Worm (Caenorhabditis elegans) whole organism, early embryonic: Measurements from ENCODE around the gene srb-13.

Source experiments
- B0310.2 ChIP-seq: sonication (generic microtip); optimal IDR thresholded peaks from 2 replicates; lab custom pipeline; 2016; ENCODE audit warnings: mild to moderate bottlenecking, missing genetic modification characterization, missing compliant biosample characterization
- F13C5.2 ChIP-seq: sonication (generic microtip); optimal IDR thresholded peaks from 2 replicates; lab custom pipeline; 2017; ENCODE audit warnings: mild to moderate bottlenecking, missing genetic modification characterization, inconsistent platforms, missing compliant biosample characterization
- aly-1 ChIP-seq: sonication (generic microtip); optimal IDR thresholded peaks from 2 replicates; lab custom pipeline; 2016; ENCODE audit warnings: missing genetic modification characterization, missing compliant biosample characterization
- ama-1 ChIP-seq: fragments of 150-350 bp; optimal IDR thresholded peaks from 2 replicates; lab custom pipeline; 2014
- ceh-13 ChIP-seq: fragments of 200-800 bp; sonication (Bioruptor generic); optimal IDR thresholded peaks from 2 replicates; lab custom pipeline; 2018; ENCODE audit warnings: mild to moderate bottlenecking, missing genetic modification characterization, missing compliant biosample characterization
- ceh-36 ChIP-seq: sonication (generic microtip); optimal IDR thresholded peaks from 2 replicates; lab custom pipeline; 2016; ENCODE audit warnings: missing genetic modification characterization, inconsistent platforms, missing compliant biosample characterization
- ets-7 ChIP-seq: sonication (generic microtip); optimal IDR thresholded peaks from 2 replicates; lab custom pipeline; 2016; ENCODE audit warnings: missing genotype, missing genetic modification characterization, missing compliant biosample characterization
- flt-1 ChIP-seq: fragments of 200-800 bp; sonication (Bioruptor generic); IDR thresholded peaks from 2 replicates; pipeline ENCODE4 v1.3.6; 2022; ENCODE audit warnings: missing genetic modification characterization, missing compliant biosample characterization
- hmbx-1 ChIP-seq: sonication (generic microtip); optimal IDR thresholded peaks from 2 replicates; lab custom pipeline; 2016; ENCODE audit warnings: mild to moderate bottlenecking, missing genetic modification characterization, missing compliant biosample characterization
- hmg-4 ChIP-seq: fragments of 200-800 bp; sonication (Bioruptor generic); optimal IDR thresholded peaks from 2 replicates; lab custom pipeline; 2018; ENCODE audit warnings: mild to moderate bottlenecking, missing genetic modification characterization, missing compliant biosample characterization
- hnd-1 ChIP-seq: sonication (generic microtip); optimal IDR thresholded peaks from 2 replicates; lab custom pipeline; 2016; ENCODE audit warnings: missing genetic modification characterization, missing compliant biosample characterization
- pes-1 ChIP-seq: fragments of 200-800 bp; sonication (Bioruptor generic); IDR thresholded peaks from 2 replicates; pipeline ENCODE4 v1.3.6; 2022; ENCODE audit warnings: missing genetic modification reagents, missing genetic modification characterization, missing compliant biosample characterization
- scrt-1 ChIP-seq: fragments of 200-800 bp; sonication (Bioruptor generic); IDR thresholded peaks from 2 replicates; pipeline ENCODE4 v1.3.6; 2022; ENCODE audit warnings: missing genetic modification characterization, missing compliant biosample characterization
- sea-1 ChIP-seq: fragments of 200-800 bp; sonication (Bioruptor generic); conservative IDR thresholded peaks from 2 replicates; pipeline ENCODE4 v1.3.6; 2022; ENCODE audit warnings: missing genetic modification characterization, missing compliant biosample characterization
- tbx-11 ChIP-seq: fragments of 200-800 bp; sonication (Bioruptor generic); IDR thresholded peaks from 2 replicates; pipeline ENCODE4 v1.3.6; 2022; ENCODE audit warnings: missing genetic modification characterization, missing compliant biosample characterization
- tbx-37 ChIP-seq: fragments of 200-800 bp; sonication (Bioruptor generic); conservative IDR thresholded peaks from 2 replicates; pipeline ENCODE4 v1.3.6; 2022; ENCODE audit warnings: missing genetic modification reagents, missing genetic modification characterization, missing compliant biosample characterization
- tra-4 ChIP-seq: sonication (generic microtip); optimal IDR thresholded peaks from 2 replicates; lab custom pipeline; 2017; ENCODE audit warnings: missing genetic modification characterization, missing compliant biosample characterization

The srb-13 gene

DNA sequence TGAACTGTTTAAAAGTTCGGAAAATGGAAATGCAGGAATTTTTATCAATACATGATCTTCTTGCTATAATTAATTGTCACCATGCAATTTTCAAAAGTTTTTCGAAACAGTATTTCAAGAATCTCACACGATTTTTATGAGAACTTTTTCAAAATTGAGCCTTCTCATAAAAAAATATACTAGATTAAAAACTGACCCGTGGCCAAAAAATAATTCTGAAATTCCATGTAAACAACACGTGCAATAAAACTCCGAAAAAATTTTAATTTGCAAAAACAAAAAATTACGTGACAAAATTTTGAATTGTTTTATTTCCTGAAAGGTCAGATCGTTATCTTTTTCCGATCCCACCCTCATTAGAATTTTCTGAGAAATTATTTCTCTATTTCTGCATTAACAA, 38.1 kb upstream of the srb-13 start, which contains the start of gene C34F11.5:
Gene C34F11.5, plus strand, starts transcription at position 301 of the 400 bp plus-strand sequence.
- TF ChIP-seq hmg-4 (GFP tag; lab: Kevin White, UChicago) = no peak
- TF ChIP-seq pes-1 = no peak
- no peak for TF ChIP-seq B0310.2 (tag; lab: Kevin White, UChicago)
- TF ChIP-seq hnd-1 = no peak
- TF ChIP-seq flt-1 = no peak
- TF ChIP-seq sea-1 (GFP tag; lab: Robert Waterston, UW) = no peak
- TF ChIP-seq ceh-13 (GFP tag; lab: Kevin White, UChicago) = no peak
- no peak for TF ChIP-seq ama-1 (lab: Kevin White, UChicago)
- TF ChIP-seq scrt-1 (GFP tag; lab: Robert Waterston, UW) = no peak

DNA sequence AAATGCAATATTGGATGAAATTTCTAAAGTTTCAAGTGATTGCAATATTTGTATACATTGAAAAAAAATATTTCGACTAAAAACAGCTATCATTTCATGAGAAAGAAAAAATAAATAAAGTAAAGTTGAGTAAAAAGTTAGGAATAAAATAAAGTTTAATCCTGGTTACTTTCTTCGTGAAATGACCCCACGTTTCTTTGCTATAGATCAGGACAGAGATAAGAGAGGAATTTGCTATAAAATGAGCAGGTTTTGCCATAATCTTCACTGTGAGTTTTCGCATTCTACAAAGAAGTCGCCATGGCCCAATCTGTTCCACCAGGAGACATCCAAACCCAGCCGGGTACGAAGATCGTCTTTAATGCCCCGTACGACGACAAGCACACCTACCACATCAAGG, 36.6 kb upstream of the srb-13 start, which contains the start of gene msp-49:
Gene msp-49, plus strand, starts transcription at position 301 of the 400 bp plus-strand sequence.
- TF ChIP-seq scrt-1 (GFP tag; lab: Robert Waterston, UW) (no peak), B0310.2 (tag; lab: Kevin White, UChicago) (no peak), hmbx-1 (no peak), sea-1 (GFP tag; lab: Robert Waterston, UW) (no peak), pes-1 (no peak), tra-4 (tag; lab: Kevin White, UChicago) (no peak), F13C5.2 (tag; lab: Kevin White, UChicago) (no peak), tbx-11 (GFP tag; lab: Robert Waterston, UW) (no peak), ets-7 (no peak), aly-1 (tag; lab: Kevin White, UChicago) (no peak)

- TF ChIP-seq B0310.2 (tag; lab: Kevin White, UChicago) = no peak
- TF ChIP-seq tra-4 (tag; lab: Kevin White, UChicago) = no peak
- TF ChIP-seq ama-1 (lab: Kevin White, UChicago) = no peak
- TF ChIP-seq scrt-1 (GFP tag; lab: Robert Waterston, UW) = no peak
- TF ChIP-seq sea-1 (GFP tag; lab: Robert Waterston, UW) = no peak
- no peak for TF ChIP-seq tbx-37 (GFP tag; lab: Robert Waterston, UW)
- TF ChIP-seq tbx-11 (GFP tag; lab: Robert Waterston, UW) = no peak
- no peak for TF ChIP-seq ceh-13 (GFP tag; lab: Kevin White, UChicago)
- TF ChIP-seq hnd-1 = no peak
- no peak for TF ChIP-seq flt-1
- no peak for TF ChIP-seq ets-7
Observed at ce11 chrII:5191766-5192165, 34.3 kb upstream of the srb-13 start.

- TF ChIP-seq flt-1 (no peak), hmbx-1 (no peak), sea-1 (GFP tag; lab: Robert Waterston, UW) (no peak), tbx-11 (GFP tag; lab: Robert Waterston, UW) (no peak), aly-1 (tag; lab: Kevin White, UChicago) (no peak), hnd-1 (no peak), hmg-4 (GFP tag; lab: Kevin White, UChicago) (no peak), ceh-13 (GFP tag; lab: Kevin White, UChicago) (no peak), ceh-36 (tag; lab: Kevin White, UChicago) (no peak), B0310.2 (tag; lab: Kevin White, UChicago) (no peak), ama-1 (lab: Kevin White, UChicago) (no peak), pes-1 (no peak), scrt-1 (GFP tag; lab: Robert Waterston, UW) (no peak)
Observed at ce11 chrII:5187934-5188333, 30.5 kb upstream of the srb-13 start.

- no peak for TF ChIP-seq hnd-1
- no peak for TF ChIP-seq aly-1 (tag; lab: Kevin White, UChicago)
- TF ChIP-seq sea-1 (GFP tag; lab: Robert Waterston, UW) = no peak
- TF ChIP-seq hmg-4 (GFP tag; lab: Kevin White, UChicago) = no peak
- no peak for TF ChIP-seq hmbx-1
- no peak for TF ChIP-seq F13C5.2 (tag; lab: Kevin White, UChicago)
- no peak for TF ChIP-seq tbx-11 (GFP tag; lab: Robert Waterston, UW)
- no peak for TF ChIP-seq ceh-36 (tag; lab: Kevin White, UChicago)
Observed at ce11 chrII:5187469-5187868, 30.0 kb upstream of the srb-13 start, which contains the start of gene crh-2. crh-2 (minus strand) TSS chrII:5187569.

ce11 chrII:5186870-5187269, 29.4 kb upstream of the srb-13 start:
- no peak for TF ChIP-seq ama-1 (lab: Kevin White, UChicago)
- no peak for TF ChIP-seq ets-7
- TF ChIP-seq tbx-37 (GFP tag; lab: Robert Waterston, UW) = no peak
- TF ChIP-seq hmg-4 (GFP tag; lab: Kevin White, UChicago) = no peak
- no peak for TF ChIP-seq scrt-1 (GFP tag; lab: Robert Waterston, UW)
- TF ChIP-seq flt-1 = no peak
- no peak for TF ChIP-seq sea-1 (GFP tag; lab: Robert Waterston, UW)
- no peak for TF ChIP-seq pes-1
- no peak for TF ChIP-seq hnd-1
- no peak for TF ChIP-seq tra-4 (tag; lab: Kevin White, UChicago)

ce11 chrII:5185955-5186539, 28.6 kb upstream of the srb-13 start:
- TF ChIP-seq tbx-37 (GFP tag; lab: Robert Waterston, UW) (no peak), pes-1 (no peak), tbx-11 (GFP tag; lab: Robert Waterston, UW) (no peak), hnd-1 (no peak), flt-1 (no peak), ets-7 (no peak), B0310.2 (tag; lab: Kevin White, UChicago) (no peak), hmg-4 (GFP tag; lab: Kevin White, UChicago) (no peak), ceh-13 (GFP tag; lab: Kevin White, UChicago) (no peak), F13C5.2 (tag; lab: Kevin White, UChicago) (no peak)
